Worm (Caenorhabditis elegans) whole organism, L2 larva: ENCODE measurements around the gene F22D3.4.
A peak's percentile ranks its signal among the peaks of the same experiment; 100 is the strongest.

Experiments used
- C34F6.9 ChIP-seq: fragments of 150-350 bp; optimal IDR thresholded peaks from 2 replicates; lab custom pipeline; 2014; ENCODE audit warnings: missing biosample characterization, missing genetic modification characterization
- F13H6.1 ChIP-seq: sonication (generic microtip); optimal IDR thresholded peaks from 2 replicates; lab custom pipeline; 2016; ENCODE audit warnings: missing genetic modification characterization, missing compliant biosample characterization
- R02D3.7 ChIP-seq: fragments of 150-350 bp; optimal IDR thresholded peaks from 2 replicates; lab custom pipeline; 2014; ENCODE audit warnings: missing biosample characterization, missing genetic modification characterization
- Y55F3AM.14 ChIP-seq: fragments of 200-800 bp; sonication (Bioruptor generic); optimal IDR thresholded peaks from 2 replicates; lab custom pipeline; 2018; ENCODE audit warnings: mild to moderate bottlenecking, missing genetic modification characterization, missing compliant biosample characterization
- ZK546.5 ChIP-seq: sonication (generic microtip); optimal IDR thresholded peaks from 2 replicates; lab custom pipeline; 2017; ENCODE audit warnings: missing biosample characterization, missing genetic modification characterization
- alr-1 ChIP-seq: fragments of 150-350 bp; optimal IDR thresholded peaks from 2 replicates; lab custom pipeline; 2014; ENCODE audit warnings: missing biosample characterization, missing genetic modification characterization
- aly-2 ChIP-seq: fragments of 150-350 bp; optimal IDR thresholded peaks from 2 replicates; lab custom pipeline; 2014; ENCODE audit warnings: missing biosample characterization, missing genetic modification characterization
- ama-1 ChIP-seq: fragments of 150-350 bp; optimal IDR thresholded peaks from 2 replicates; lab custom pipeline; 2018; ENCODE audit warnings: inconsistent platforms
- blmp-1 ChIP-seq: sonication (generic microtip); optimal IDR thresholded peaks from 2 replicates; lab custom pipeline; 2017; ENCODE audit warnings: missing genetic modification characterization, mild to moderate bottlenecking, missing compliant biosample characterization, antibody characterized with exemption, moderate library complexity; ENCODE audit not compliant: insufficient read depth
- ceh-82 ChIP-seq: fragments of 150-350 bp; optimal IDR thresholded peaks from 2 replicates; lab custom pipeline; 2014; ENCODE audit warnings: missing biosample characterization, missing genetic modification characterization
- crh-2 ChIP-seq: sonication (generic microtip); optimal IDR thresholded peaks from 2 replicates; lab custom pipeline; 2017; ENCODE audit warnings: missing biosample characterization, missing genetic modification characterization
- dmd-4 ChIP-seq: sonication (generic microtip); optimal IDR thresholded peaks from 2 replicates; lab custom pipeline; 2017; ENCODE audit warnings: missing biosample characterization, missing genetic modification characterization
- egl-27 ChIP-seq: sonication (generic microtip); optimal IDR thresholded peaks from 3 replicates; lab custom pipeline; 2017; ENCODE audit warnings: missing biosample characterization, missing genetic modification reagents, missing genetic modification characterization
- fos-1 ChIP-seq: fragments of 150-350 bp; optimal IDR thresholded peaks from 2 replicates; lab custom pipeline; 2014; ENCODE audit warnings: missing biosample characterization, missing genetic modification characterization
- gmeb-1 ChIP-seq: fragments of 150-350 bp; optimal IDR thresholded peaks from 2 replicates; lab custom pipeline; 2014; ENCODE audit warnings: missing biosample characterization, missing genetic modification characterization
- lin-11 ChIP-seq: fragments of 150-350 bp; sonication (generic microtip); optimal IDR thresholded peaks from 2 replicates; lab custom pipeline; 2014; ENCODE audit warnings: missing biosample characterization, missing genetic modification characterization, inconsistent platforms, mixed read lengths
- lin-13 ChIP-seq: fragments of 150-350 bp; optimal IDR thresholded peaks from 2 replicates; lab custom pipeline; 2014; ENCODE audit warnings: missing biosample characterization, missing genetic modification reagents, missing genetic modification characterization
- lin-39 ChIP-seq: fragments of 150-350 bp; optimal IDR thresholded peaks from 2 replicates; lab custom pipeline; 2014; ENCODE audit warnings: missing biosample characterization, missing genetic modification reagents, missing genetic modification characterization
- lsy-2 ChIP-seq, 2 experiments: fragments of 150-350 bp in 1 of 2; sonication (generic microtip) in 1 of 2; optimal IDR thresholded peaks; 2 replicates each; lab custom pipeline; 2014 to 2017; ENCODE audit warnings: missing biosample characterization in 2 of 2, missing genetic modification characterization in 2 of 2
- mab-5 ChIP-seq: fragments of 150-350 bp; optimal IDR thresholded peaks from 2 replicates; lab custom pipeline; 2014; ENCODE audit warnings: missing biosample characterization, missing genetic modification characterization
- mbf-1 ChIP-seq: sonication (generic microtip); optimal IDR thresholded peaks from 2 replicates; lab custom pipeline; 2017; ENCODE audit warnings: missing biosample characterization, missing genetic modification characterization
- mdl-1 ChIP-seq, 2 experiments: fragments of 150-350 bp in 1 of 2; sonication (generic microtip) in 1 of 2; optimal IDR thresholded peaks; 2 replicates each; lab custom pipeline; 2017; ENCODE audit warnings: missing biosample characterization in 2 of 2, missing genetic modification characterization in 2 of 2
- nhr-129 ChIP-seq: fragments of 150-350 bp; optimal IDR thresholded peaks from 2 replicates; lab custom pipeline; 2014; ENCODE audit warnings: missing biosample characterization, missing genetic modification characterization
- nhr-21 ChIP-seq: fragments of 150-350 bp; optimal IDR thresholded peaks from 2 replicates; lab custom pipeline; 2014; ENCODE audit warnings: missing biosample characterization, missing genetic modification characterization
- nhr-23 ChIP-seq: fragments of 150-350 bp; optimal IDR thresholded peaks from 2 replicates; lab custom pipeline; 2014; ENCODE audit warnings: missing biosample characterization, missing genetic modification reagents, missing genetic modification characterization
- nhr-25 ChIP-seq: fragments of 150-350 bp; sonication (generic microtip); optimal IDR thresholded peaks from 3 replicates; lab custom pipeline; 2014; ENCODE audit warnings: missing biosample characterization, missing genetic modification characterization
- nhr-77 ChIP-seq: fragments of 150-350 bp; optimal IDR thresholded peaks from 2 replicates; lab custom pipeline; 2014; ENCODE audit warnings: missing biosample characterization, missing genetic modification characterization
- peb-1 ChIP-seq: fragments of 150-350 bp; optimal IDR thresholded peaks from 2 replicates; lab custom pipeline; 2014; ENCODE audit warnings: missing biosample characterization, missing genetic modification characterization
- sem-4 ChIP-seq: fragments of 150-350 bp; optimal IDR thresholded peaks from 2 replicates; lab custom pipeline; 2014; ENCODE audit warnings: missing biosample characterization, missing genetic modification reagents, missing genetic modification characterization
- skn-1 ChIP-seq: sonication (generic microtip); optimal IDR thresholded peaks from 2 replicates; lab custom pipeline; 2017; ENCODE audit warnings: missing biosample characterization, missing genetic modification characterization
- sma-3 ChIP-seq: sonication (generic microtip); optimal IDR thresholded peaks from 2 replicates; lab custom pipeline; 2016; ENCODE audit warnings: missing genetic modification reagents, missing genetic modification characterization, missing compliant biosample characterization
- sma-9 ChIP-seq, 2 experiments: fragments of 150-350 bp in 1 of 2; sonication (generic microtip) in 1 of 2; optimal IDR thresholded peaks; 2 replicates each; lab custom pipeline; 2014 to 2016; ENCODE audit warnings: missing genetic modification characterization in 2 of 2, mild to moderate bottlenecking in 1 of 2, missing biosample characterization in 1 of 2, missing compliant biosample characterization in 1 of 2, missing genetic modification reagents in 1 of 2, moderate library complexity in 1 of 2
- snpc-4 ChIP-seq: fragments of 150-350 bp; optimal IDR thresholded peaks from 2 replicates; lab custom pipeline; 2014; ENCODE audit warnings: missing biosample characterization, missing genetic modification characterization
- unc-55 ChIP-seq: fragments of 150-350 bp; sonication (generic microtip); optimal IDR thresholded peaks from 3 replicates; lab custom pipeline; 2014; ENCODE audit warnings: missing biosample characterization, missing genetic modification reagents, missing genetic modification characterization
- unc-62 ChIP-seq: fragments of 150-350 bp; optimal IDR thresholded peaks from 2 replicates; lab custom pipeline; 2014; ENCODE audit warnings: missing biosample characterization, missing genetic modification reagents, missing genetic modification characterization
- ztf-1 ChIP-seq: fragments of 200-800 bp; sonication (Bioruptor generic); conservative IDR thresholded peaks from 2 replicates; pipeline ENCODE4 v1.3.6; 2022; ENCODE audit warnings: missing genetic modification characterization, missing compliant biosample characterization
- ztf-4 ChIP-seq: fragments of 150-350 bp; optimal IDR thresholded peaks from 2 replicates; lab custom pipeline; 2014; ENCODE audit warnings: missing biosample characterization, missing genetic modification characterization

The F22D3.4 gene

ce11 chrII:6891838-6892237, 35.6 kb downstream of the F22D3.4 start (continued):
- TF ChIP-seq ceh-82 (no peak), snpc-4 (tag; lab: Kevin White, UChicago) (no peak), unc-62 (no peak), nhr-23 (tag; lab: Kevin White, UChicago) (no peak), sem-4 (tag; lab: Kevin White, UChicago) (no peak), peb-1 (tag; lab: Kevin White, UChicago) (no peak), nhr-129 (tag; lab: Kevin White, UChicago) (peak; percentile 89), mbf-1 (tag; lab: Kevin White, UChicago) (no peak), crh-2 (tag; lab: Kevin White, UChicago) (peak; percentile 60), ztf-4 (tag; lab: Kevin White, UChicago) (no peak)

DNA sequence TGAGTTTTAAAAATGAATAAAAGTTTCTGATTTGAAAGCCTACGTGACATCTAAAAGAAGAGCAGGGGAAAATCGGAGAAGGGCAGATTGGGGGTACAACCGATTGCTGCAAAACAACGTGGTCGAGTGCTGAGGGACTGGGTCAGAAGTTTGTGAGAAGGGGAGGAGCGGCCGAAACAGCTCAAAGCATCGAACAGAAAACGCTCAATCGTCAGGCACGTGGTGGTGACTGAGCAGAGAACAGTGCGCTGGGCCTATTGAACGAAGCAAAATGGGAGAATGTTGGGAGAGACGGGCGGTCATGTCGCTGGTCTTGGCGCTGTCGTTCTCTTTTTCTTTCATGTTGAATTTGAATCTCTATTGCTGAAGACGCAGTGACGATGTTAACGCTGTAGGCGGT, 36.2 kb downstream of the F22D3.4 start:
- TF ChIP-seq ama-1 = peak; percentile 88
- no peak for TF ChIP-seq nhr-23 (tag; lab: Kevin White, UChicago)
- no peak for TF ChIP-seq mab-5 (tag; lab: Kevin White, UChicago)
- TF ChIP-seq C34F6.9 (tag; lab: Kevin White, UChicago) = peak; percentile 66
- TF ChIP-seq lsy-2 (tag; optimal IDR thresholded peaks at IDR 0.05; lab: Kevin White, UChicago) = peak in 1 of 2 experiments; percentile 11
- peak; percentile 7 for TF ChIP-seq gmeb-1 (tag; lab: Kevin White, UChicago)
- TF ChIP-seq sma-9 (GFP tag; optimal IDR thresholded peaks at IDR 0.05; lab: Kevin White, UChicago) = peak; percentile 74
- no peak for TF ChIP-seq sma-9 (tag; optimal IDR thresholded peaks at IDR 0.05; lab: Kevin White, UChicago)
- peak; percentile 40 for TF ChIP-seq unc-55
- peak; percentile 43 for TF ChIP-seq egl-27
- peak; percentile 63 for TF ChIP-seq F13H6.1 (tag; lab: Kevin White, UChicago)
- peak; percentile 32 for TF ChIP-seq crh-2 (tag; lab: Kevin White, UChicago)
- peak; percentile 32 for TF ChIP-seq lin-13 (GFP tag; lab: Kevin White, UChicago)
- no peak for TF ChIP-seq lin-39 (tag; lab: Kevin White, UChicago)
- peak; percentile 21 for TF ChIP-seq snpc-4 (tag; lab: Kevin White, UChicago)
- TF ChIP-seq aly-2 (tag; lab: Kevin White, UChicago) = no peak
- peak; percentile 94 for TF ChIP-seq nhr-129 (tag; lab: Kevin White, UChicago)
- TF ChIP-seq alr-1 (tag; lab: Kevin White, UChicago) = no peak
- no peak for TF ChIP-seq unc-62
- TF ChIP-seq sma-3 = peak; percentile 54
- TF ChIP-seq nhr-21 (tag; lab: Kevin White, UChicago) = peak; percentile 78
- TF ChIP-seq Y55F3AM.14 (GFP tag; lab: Kevin White, UChicago) = no peak
- no peak for TF ChIP-seq ztf-1 (GFP tag; lab: Robert Waterston, UW)
- peak; percentile 65 for TF ChIP-seq fos-1 (tag; lab: Kevin White, UChicago)
- no peak for TF ChIP-seq nhr-77 (tag; lab: Kevin White, UChicago)
- peak; percentile 40 for TF ChIP-seq nhr-25
- TF ChIP-seq blmp-1 (tag; lab: Kevin White, UChicago) = peak; percentile 47
- TF ChIP-seq ZK546.5 (tag; lab: Kevin White, UChicago) = no peak
- peak; percentile 26 for TF ChIP-seq lin-11
- TF ChIP-seq skn-1 (tag; lab: Kevin White, UChicago) = no peak
- peak; percentile 58 for TF ChIP-seq sem-4 (tag; lab: Kevin White, UChicago)
- peak; percentile 13 for TF ChIP-seq ztf-4 (tag; lab: Kevin White, UChicago)
- peak; percentile 60 to 92 for TF ChIP-seq mdl-1 (tag; optimal IDR thresholded peaks at IDR 0.05; lab: Kevin White, UChicago)

ce11 chrII:6890095-6890494, 37.3 kb downstream of the F22D3.4 start, which contains the start of gene acer-1:
acer-1 (minus strand) TSS chrII:6890400.
- TF ChIP-seq mbf-1 (tag; lab: Kevin White, UChicago) (no peak), R02D3.7 (no peak), Y55F3AM.14 (GFP tag; lab: Kevin White, UChicago) (peak; percentile 28), ama-1 (peak; percentile 49), peb-1 (tag; lab: Kevin White, UChicago) (no peak), ztf-1 (GFP tag; lab: Robert Waterston, UW) (no peak), nhr-129 (tag; lab: Kevin White, UChicago) (peak; percentile 21)
- TF ChIP-seq, all 48 proteins: peak for 3

- TF ChIP-seq F13H6.1 (tag; lab: Kevin White, UChicago) (no peak), dmd-4 (tag; lab: Kevin White, UChicago) (no peak), egl-27 (no peak), gmeb-1 (tag; lab: Kevin White, UChicago) (peak; percentile 15)
Measured at ce11 chrII:6889580-6889922, 37.9 kb downstream of the F22D3.4 start.
